Worm (Caenorhabditis elegans) whole organism, L1 larva: ENCODE data around the gene Y49F6C.6.
A peak's percentile ranks its signal among the peaks of the same experiment; 100 is the strongest.

ENCODE experiments used
- blmp-1 ChIP-seq: fragments of 150-350 bp; optimal IDR thresholded peaks from 2 replicates; lab custom pipeline; 2014; ENCODE audit warnings: missing biosample characterization, missing genetic modification characterization
- ceh-63 ChIP-seq: fragments of 200-800 bp; sonication (Bioruptor generic); optimal IDR thresholded peaks from 2 replicates; lab custom pipeline; 2018; ENCODE audit warnings: mild to moderate bottlenecking, missing genetic modification characterization, missing compliant biosample characterization
- ceh-82 ChIP-seq, 3 experiments: fragments of 150-350 bp in 1 of 3; sonication (generic microtip) in 2 of 3; optimal IDR thresholded peaks; 2 replicates each; lab custom pipeline; 2014 to 2017; ENCODE audit warnings: missing biosample characterization in 3 of 3, missing genetic modification characterization in 3 of 3
- dsc-1 ChIP-seq: sonication (generic microtip); optimal IDR thresholded peaks from 2 replicates; lab custom pipeline; 2016; ENCODE audit warnings: mild to moderate bottlenecking, missing genetic modification characterization, missing compliant biosample characterization
- elt-2 ChIP-seq: sonication (generic microtip); optimal IDR thresholded peaks from 2 replicates; lab custom pipeline; 2016; ENCODE audit warnings: missing genetic modification characterization, mild to moderate bottlenecking, inconsistent platforms, missing compliant biosample characterization, missing genetic modification reagents
- fkh-10 ChIP-seq: sonication (generic microtip); optimal IDR thresholded peaks from 2 replicates; lab custom pipeline; 2017; ENCODE audit warnings: missing biosample characterization, missing genetic modification reagents, missing genetic modification characterization
- hlh-4 ChIP-seq: sonication (generic microtip); optimal IDR thresholded peaks from 2 replicates; lab custom pipeline; 2016; ENCODE audit warnings: mild to moderate bottlenecking, missing genetic modification characterization, missing compliant biosample characterization
- jun-1 ChIP-seq: fragments of 150-350 bp; optimal IDR thresholded peaks from 2 replicates; lab custom pipeline; 2014; ENCODE audit warnings: missing biosample characterization, missing genetic modification reagents, missing genetic modification characterization
- lir-3 ChIP-seq: sonication (generic microtip); optimal IDR thresholded peaks from 2 replicates; lab custom pipeline; 2016; ENCODE audit warnings: mild to moderate bottlenecking, missing genetic modification characterization, moderate library complexity, missing compliant biosample characterization; ENCODE audit not compliant: poor library complexity
- mdl-1 ChIP-seq, 2 experiments: fragments of 150-350 bp; optimal IDR thresholded peaks; 2 replicates each; lab custom pipeline; 2014 to 2017; ENCODE audit warnings: missing biosample characterization in 2 of 2, missing genetic modification characterization in 2 of 2, inconsistent platforms in 1 of 2
- mep-1 ChIP-seq: fragments of 150-350 bp; optimal IDR thresholded peaks from 2 replicates; lab custom pipeline; 2014; ENCODE audit warnings: missing biosample characterization, missing genetic modification characterization
- nhr-12 ChIP-seq: sonication (generic microtip); optimal IDR thresholded peaks from 2 replicates; lab custom pipeline; 2017; ENCODE audit warnings: missing biosample characterization, missing genetic modification characterization
- nhr-20 ChIP-seq: sonication (generic microtip); optimal IDR thresholded peaks from 2 replicates; lab custom pipeline; 2016; ENCODE audit warnings: mild to moderate bottlenecking, missing genetic modification characterization, missing compliant biosample characterization
- nhr-28 ChIP-seq: fragments of 150-350 bp; optimal IDR thresholded peaks from 2 replicates; lab custom pipeline; 2014; ENCODE audit warnings: missing biosample characterization, missing genetic modification characterization
- nhr-47 ChIP-seq: sonication (generic microtip); optimal IDR thresholded peaks from 2 replicates; lab custom pipeline; 2016; ENCODE audit warnings: mild to moderate bottlenecking, missing genetic modification characterization, moderate library complexity, missing compliant biosample characterization
- nhr-85 ChIP-seq: sonication (generic microtip); peaks from one replicate; lab custom pipeline; 2016; ENCODE audit warnings: missing genetic modification characterization, inconsistent platforms, missing compliant biosample characterization
- nhr-90 ChIP-seq: sonication (generic microtip); optimal IDR thresholded peaks from 2 replicates; lab custom pipeline; 2016; ENCODE audit warnings: mild to moderate bottlenecking, missing genetic modification characterization, missing compliant biosample characterization; ENCODE audit not compliant: poor library complexity
- pqm-1 ChIP-seq: sonication (generic microtip); optimal IDR thresholded peaks from 3 replicates; lab custom pipeline; 2017; ENCODE audit warnings: missing biosample characterization, missing genetic modification characterization
- skn-1 ChIP-seq: fragments of 150-350 bp; optimal IDR thresholded peaks from 2 replicates; lab custom pipeline; 2014; ENCODE audit warnings: missing biosample characterization, missing genetic modification characterization
- snpc-4 ChIP-seq: fragments of 150-350 bp; optimal IDR thresholded peaks from 2 replicates; lab custom pipeline; 2014; ENCODE audit warnings: missing biosample characterization, missing genetic modification characterization
- tlp-1 ChIP-seq: fragments of 150-350 bp; optimal IDR thresholded peaks from 2 replicates; lab custom pipeline; 2014; ENCODE audit warnings: missing biosample characterization, missing genetic modification characterization
- unc-86 ChIP-seq: sonication (generic microtip); optimal IDR thresholded peaks from 2 replicates; lab custom pipeline; 2016; ENCODE audit warnings: missing genetic modification characterization, missing compliant biosample characterization
- unc-98 ChIP-seq: fragments of 200-800 bp; sonication (Bioruptor generic); IDR thresholded peaks from 2 replicates; pipeline ENCODE4 v1.3.6; 2022; ENCODE audit warnings: missing genetic modification characterization, missing compliant biosample characterization
- xbp-1 ChIP-seq: sonication (generic microtip); optimal IDR thresholded peaks from 2 replicates; lab custom pipeline; 2016; ENCODE audit warnings: missing genetic modification characterization, missing compliant biosample characterization
- zag-1 ChIP-seq: fragments of 150-350 bp; optimal IDR thresholded peaks from 2 replicates; lab custom pipeline; 2014; ENCODE audit warnings: missing biosample characterization, missing genetic modification characterization
- ztf-11 ChIP-seq, 2 experiments: sonication (generic microtip); optimal IDR thresholded peaks; 2 replicates each; lab custom pipeline; 2016 to 2017; ENCODE audit warnings: missing genetic modification characterization in 2 of 2, missing biosample characterization in 1 of 2, missing compliant biosample characterization in 1 of 2

Y49F6C.6 gene

DNA sequence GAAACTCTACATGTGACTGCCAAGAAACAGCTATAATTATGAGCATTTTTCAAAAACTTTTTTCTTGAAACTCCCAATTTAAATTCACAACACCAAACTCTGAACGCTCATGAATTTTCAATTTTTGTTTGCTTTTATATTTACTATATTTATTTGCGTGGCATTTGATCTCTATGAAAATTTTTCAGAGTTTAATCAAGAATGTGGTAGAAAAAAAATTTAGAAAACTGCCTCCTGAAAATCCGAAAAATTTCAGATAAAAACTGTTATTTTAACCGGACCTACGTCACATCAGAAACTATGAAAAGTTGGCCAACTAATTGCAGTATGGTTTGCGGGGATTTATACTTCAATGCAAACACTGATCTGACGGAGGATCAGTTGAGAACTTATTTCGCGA lies 35.0 kb downstream of the Y49F6C.6 start, which contains the start of gene irld-27 (continued):
- no peak for TF ChIP-seq mep-1 (tag; lab: Kevin White, UChicago)
- TF ChIP-seq nhr-12 (tag; lab: Kevin White, UChicago) = no peak

DNA sequence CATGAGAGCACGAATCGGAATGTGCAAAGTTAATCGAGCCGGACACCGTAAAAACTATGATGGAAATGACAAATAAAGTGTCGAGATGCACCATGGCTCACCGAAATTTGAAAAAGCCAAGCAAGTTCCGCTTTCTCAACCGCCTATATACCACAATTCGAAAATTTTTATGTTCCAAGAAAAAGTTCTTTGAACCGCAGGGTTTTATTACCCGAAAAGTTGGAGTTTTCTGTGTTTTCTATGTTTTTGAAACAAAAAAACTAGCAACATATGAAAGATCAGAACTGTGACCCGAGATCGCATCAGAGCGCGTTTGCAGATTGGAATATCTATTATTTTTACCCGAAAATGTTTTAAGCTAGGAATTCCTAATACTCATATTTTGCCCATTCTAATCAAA lies 39.9 kb downstream of the Y49F6C.6 start, which contains the start of gene Y46D2A.3:
Gene Y46D2A.3 (minus strand): TSS at position 101 of the 400 bp plus-strand sequence.
- TF ChIP-seq unc-98 (GFP tag; lab: Robert Waterston, UW) = no peak
- no peak for TF ChIP-seq nhr-47 (tag; lab: Kevin White, UChicago)
- no peak for TF ChIP-seq nhr-85 (tag; lab: Kevin White, UChicago)
- TF ChIP-seq ceh-82 (tag; optimal IDR thresholded peaks at IDR 0.05; lab: Kevin White, UChicago) = no peak
- no peak for TF ChIP-seq mdl-1 (tag; optimal IDR thresholded peaks at IDR 0.05; lab: Kevin White, UChicago)
- TF ChIP-seq pqm-1 (tag; lab: Kevin White, UChicago) = no peak
- no peak for TF ChIP-seq jun-1
- TF ChIP-seq zag-1 (tag; lab: Kevin White, UChicago) = no peak
- no peak for TF ChIP-seq dsc-1 (tag; lab: Kevin White, UChicago)
- TF ChIP-seq hlh-4 (tag; lab: Kevin White, UChicago) = no peak
- TF ChIP-seq nhr-28 = no peak
- no peak for TF ChIP-seq nhr-90 (tag; lab: Kevin White, UChicago)
- no peak for TF ChIP-seq mep-1 (tag; lab: Kevin White, UChicago)
- TF ChIP-seq blmp-1 (tag; lab: Kevin White, UChicago) = no peak
- no peak for TF ChIP-seq tlp-1 (tag; lab: Kevin White, UChicago)
- no peak for TF ChIP-seq lir-3

DNA sequence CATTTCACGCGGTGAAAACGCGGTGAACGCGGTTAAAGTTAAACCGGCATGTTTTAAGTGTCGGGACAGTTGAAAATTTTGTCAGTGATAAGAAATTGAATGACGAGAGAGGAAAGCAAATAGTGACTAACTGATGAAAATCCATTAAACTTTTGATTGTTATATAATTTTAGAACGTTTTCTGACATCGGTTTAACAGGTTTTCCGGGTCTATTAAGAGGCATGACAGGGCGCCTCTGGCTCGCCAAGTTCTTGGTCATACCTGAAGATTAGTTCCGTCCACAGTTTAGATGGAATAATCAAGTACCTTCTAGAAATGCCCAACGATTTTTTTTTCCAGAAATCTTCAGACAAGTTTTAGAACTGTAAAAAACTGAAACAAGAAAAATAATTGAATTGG lies 43.8 kb downstream of the Y49F6C.6 start, which contains the start of gene Y46D2A.2:
Gene Y46D2A.2 (minus strand): TSS at position 101 of the 400 bp plus-strand sequence.
- TF ChIP-seq elt-2 (tag; lab: Kevin White, UChicago) = peak; percentile 9
- no peak for TF ChIP-seq fkh-10 (GFP tag; lab: Kevin White, UChicago)
- TF ChIP-seq, all 84 proteins: peak for 1

- no peak for TF ChIP-seq skn-1 (tag; lab: Kevin White, UChicago)
- TF ChIP-seq ceh-63 (GFP tag; lab: Kevin White, UChicago) = no peak
- TF ChIP-seq xbp-1 = no peak
- TF ChIP-seq snpc-4 = no peak
- no peak for TF ChIP-seq ztf-11 (tag; optimal IDR thresholded peaks at IDR 0.05; lab: Kevin White, UChicago)
- no peak for TF ChIP-seq unc-86 (tag; lab: Kevin White, UChicago)
- TF ChIP-seq elt-2 (tag; lab: Kevin White, UChicago) = peak; percentile 49
Observed at ce11 chrII:3322257-3322656, 44.7 kb downstream of the Y49F6C.6 start, which contains the start of gene Y46D2A.1. Y46D2A.1 (plus strand) TSS chrII:3322557.

DNA sequence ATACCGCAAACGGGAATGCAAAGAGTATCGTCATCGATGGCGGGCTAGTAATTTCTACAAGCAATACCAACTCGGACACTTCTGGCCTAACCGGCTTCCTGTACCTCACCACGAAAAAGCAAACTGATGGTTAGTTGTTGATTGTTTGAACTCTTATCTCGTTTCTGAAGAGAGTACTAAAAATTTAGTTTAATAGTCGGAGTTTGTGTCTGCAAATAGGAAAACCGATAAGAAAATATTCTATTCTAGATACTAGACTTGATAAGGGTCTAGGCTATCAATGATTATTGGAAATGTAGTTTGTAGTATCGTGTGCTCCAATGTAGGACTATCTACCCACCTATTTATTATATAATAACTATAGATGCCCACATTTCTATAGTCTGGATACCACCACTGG lies 48.2 kb downstream of the Y49F6C.6 start:
- no peak for TF ChIP-seq ceh-63 (GFP tag; lab: Kevin White, UChicago)
- peak; percentile 84 for TF ChIP-seq elt-2 (tag; lab: Kevin White, UChicago)
- TF ChIP-seq nhr-20 (tag; lab: Kevin White, UChicago) = peak; percentile 17
- no peak for TF ChIP-seq nhr-12 (tag; lab: Kevin White, UChicago)
